Worm (Caenorhabditis elegans): ENCODE measurements around the gene cyp-14A4.

DNA sequence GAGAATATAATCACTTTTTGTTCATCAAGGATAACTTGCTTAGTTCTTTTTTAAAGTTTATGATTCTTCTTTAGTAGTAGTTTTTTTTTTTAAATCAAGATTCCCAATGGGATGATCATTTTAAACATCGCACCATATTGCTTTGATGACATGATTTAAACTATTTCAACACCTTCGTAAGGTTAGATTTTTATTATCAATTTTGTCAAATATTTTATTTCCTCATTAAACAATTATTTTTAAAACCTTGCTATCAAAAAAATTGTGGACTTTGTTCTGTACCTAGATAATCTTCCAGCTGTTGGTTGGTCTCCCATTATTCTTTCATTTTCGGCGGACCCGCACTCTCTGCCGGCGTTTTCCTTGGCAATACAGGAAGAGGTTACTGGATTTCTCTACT is 47.4 kb upstream of the cyp-14A4 start, which contains the start of gene sir-2.3:
- TF ChIP-seq nhr-237 (tag; optimal IDR thresholded peaks at IDR 0.05) (no peak), lin-13 (tag; optimal IDR thresholded peaks at IDR 0.05) (no peak), nhr-12 (tag; optimal IDR thresholded peaks at IDR 0.05) (no peak), drap-1 (GFP tag; optimal IDR thresholded peaks at IDR 0.05) (no peak), ham-2 (GFP tag; optimal IDR thresholded peaks at IDR 0.05) (no peak), elt-3 (tag; optimal IDR thresholded peaks at IDR 0.05) (no peak), unc-39 (tag; optimal IDR thresholded peaks at IDR 0.05) (no peak), M03D4.4 (tag; optimal IDR thresholded peaks at IDR 0.05) (no peak), snpc-4 (tag; optimal IDR thresholded peaks at IDR 0.05) (no peak), mab-5 (tag; optimal IDR thresholded peaks at IDR 0.05) (no peak), mep-1 (tag; optimal IDR thresholded peaks at IDR 0.05) (no peak), bed-3 (GFP tag; optimal IDR thresholded peaks at IDR 0.05) (no peak), ces-1 (GFP tag; optimal IDR thresholded peaks at IDR 0.05) (no peak)
